Fruit fly (Drosophila melanogaster): ENCODE data around the gene Sry-alpha.

Gene Sry-alpha

dm6 chr3R:30039494-30039893, at the start of gene Sry-alpha, which contains the start of the genes janA and Sry-beta:
TSS of gene Sry-alpha (plus strand) at chr3R:30039719.
TSS of gene janA (minus strand) at chr3R:30039533.
TSS of gene Sry-beta (plus strand) at chr3R:30039719.
- no peak for TF ChIP-seq CG17801 (GFP tag; optimal IDR thresholded peaks at IDR 0.05; ENCODE audit: partially characterized antibody)

DNA sequence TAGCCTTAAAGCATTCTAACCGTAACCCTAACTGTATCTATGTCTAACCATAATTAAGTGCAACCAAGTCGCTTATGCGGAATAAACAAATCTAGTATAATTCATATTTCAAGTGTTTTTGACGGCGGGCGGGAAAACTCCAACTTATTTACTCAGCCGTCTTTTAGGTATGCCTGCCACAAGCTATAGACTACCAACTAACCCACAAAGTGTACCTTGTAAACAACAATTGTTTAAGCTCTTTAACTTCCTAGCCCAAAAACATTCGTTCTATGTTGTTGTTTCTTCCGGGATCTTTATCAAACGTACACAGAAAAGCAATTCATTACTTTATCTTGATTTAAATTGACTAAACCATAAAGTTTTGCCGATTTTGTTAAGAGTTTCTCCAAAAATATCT, 48.8 kb upstream of the Sry-alpha start:
- TF ChIP-seq CG17801 (GFP tag; optimal IDR thresholded peaks at IDR 0.05; ENCODE audit: partially characterized antibody): no peak

- TF ChIP-seq CG17801 (GFP tag; optimal IDR thresholded peaks at IDR 0.05; ENCODE audit: partially characterized antibody): no peak
These were observed 46.4 kb upstream of the Sry-alpha start, which contains the start of gene Acph-1 for dm6 chr3R:29993134-29993533. TSS of gene Acph-1 (minus strand) at chr3R:29993411.

- TF ChIP-seq CG17801 (GFP tag; optimal IDR thresholded peaks at IDR 0.05; ENCODE audit: partially characterized antibody): peak; percentile 1
These were observed 44.5 kb upstream of the Sry-alpha start, which contains the start of the genes CG7903 and Sas-6 for dm6 chr3R:29995035-29995434. TSS of gene CG7903 (minus strand) at chr3R:29995231. TSS of gene Sas-6 (plus strand) at chr3R:29995357.

- TF ChIP-seq CG17801 (GFP tag; optimal IDR thresholded peaks at IDR 0.05; ENCODE audit: partially characterized antibody): peak; percentile 36
These were observed 41.8 kb upstream of the Sry-alpha start, which contains the start of the genes CG15525 and CG11504 for dm6 chr3R:29997607-29998236. TSS of gene CG15525 (minus strand) at chr3R:29997676. TSS of gene CG11504 (plus strand) at chr3R:29997900.

- TF ChIP-seq CG17801 (GFP tag; optimal IDR thresholded peaks at IDR 0.05; ENCODE audit: partially characterized antibody): no peak
These were observed 40.0 kb upstream of the Sry-alpha start, which contains the start of gene CG34298 for dm6 chr3R:29999495-29999894. TSS of gene CG34298 (plus strand) at chr3R:29999795.

DNA sequence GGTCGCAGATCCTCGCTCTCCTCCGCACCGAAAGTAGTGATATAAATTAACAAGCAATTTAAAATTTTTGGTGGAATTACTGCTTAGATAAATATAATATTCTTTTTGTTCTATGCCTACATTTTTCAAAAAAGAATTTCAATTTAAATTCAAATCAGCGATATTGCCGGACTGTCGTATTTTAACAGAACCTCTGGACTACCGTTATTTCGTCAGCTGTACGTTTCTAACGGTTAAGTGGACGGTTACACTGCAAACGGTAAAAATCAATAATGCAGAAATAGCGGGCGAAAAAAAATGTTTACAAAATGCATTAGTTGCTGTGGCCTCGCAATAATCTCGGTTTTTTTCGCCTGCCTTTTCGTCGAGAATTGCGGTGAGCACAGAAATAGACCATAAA, 39.2 kb upstream of the Sry-alpha start, which contains the start of gene Tace:
Tace (plus strand) TSS at position 245 of the 400 bp plus-strand sequence.
- TF ChIP-seq CG17801 (GFP tag; optimal IDR thresholded peaks at IDR 0.05; ENCODE audit: partially characterized antibody): no peak

dm6 chr3R:30004648-30005047, 34.9 kb upstream of the Sry-alpha start, which contains the start of the genes Nlp and Nph:
TSS of gene Nlp (plus strand) at chr3R:30004785.
TSS of gene Nph (minus strand) at chr3R:30004861.
- peak; percentile 59 for TF ChIP-seq CG17801 (GFP tag; optimal IDR thresholded peaks at IDR 0.05; ENCODE audit: partially characterized antibody)

DNA sequence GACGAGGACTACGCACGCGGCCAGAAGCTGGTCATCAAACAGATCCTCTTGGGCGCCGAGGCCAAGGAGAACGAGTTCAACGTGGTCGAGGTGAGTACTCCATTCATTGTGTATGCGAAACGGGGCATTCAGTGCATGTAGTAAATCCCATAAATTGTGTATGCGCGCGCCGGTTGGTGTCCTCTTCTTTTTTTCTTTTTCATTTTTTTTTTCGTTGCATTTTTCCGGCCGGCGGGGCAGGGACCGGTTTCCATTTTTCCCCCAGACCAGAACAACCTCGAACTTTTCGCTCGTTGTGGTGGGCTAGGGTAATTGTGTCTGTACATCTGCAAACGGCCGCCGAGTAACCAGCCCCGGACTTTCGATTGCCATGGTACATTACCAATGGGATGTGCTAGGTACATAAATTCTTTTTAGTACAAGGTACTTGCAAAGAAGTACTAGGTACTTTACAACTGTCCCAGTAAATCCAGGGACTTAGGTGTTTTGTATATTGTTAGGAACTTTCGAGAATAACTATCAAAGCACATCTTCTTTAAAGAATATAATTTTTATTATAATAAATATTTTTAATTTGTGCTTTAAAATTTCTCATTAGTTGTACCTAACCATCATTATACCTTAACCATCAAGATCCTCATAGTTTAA, 34.1 kb upstream of the Sry-alpha start:
- TF ChIP-seq CG17801 (GFP tag; optimal IDR thresholded peaks at IDR 0.05; ENCODE audit: partially characterized antibody): no peak

dm6 chr3R:30009173-30009572, 30.3 kb upstream of the Sry-alpha start, which contains the start of gene CG7912:
TSS of gene CG7912 (minus strand) at chr3R:30009189.
- no peak for TF ChIP-seq CG17801 (GFP tag; optimal IDR thresholded peaks at IDR 0.05; ENCODE audit: partially characterized antibody)

dm6 chr3R:30012602-30013489, 26.7 kb upstream of the Sry-alpha start:
- TF ChIP-seq CG17801 (GFP tag; optimal IDR thresholded peaks at IDR 0.05; ENCODE audit: partially characterized antibody): no peak

- TF ChIP-seq CG17801 (GFP tag; optimal IDR thresholded peaks at IDR 0.05; ENCODE audit: partially characterized antibody): no peak
These were observed 25.6 kb upstream of the Sry-alpha start for dm6 chr3R:30013909-30014308.

DNA sequence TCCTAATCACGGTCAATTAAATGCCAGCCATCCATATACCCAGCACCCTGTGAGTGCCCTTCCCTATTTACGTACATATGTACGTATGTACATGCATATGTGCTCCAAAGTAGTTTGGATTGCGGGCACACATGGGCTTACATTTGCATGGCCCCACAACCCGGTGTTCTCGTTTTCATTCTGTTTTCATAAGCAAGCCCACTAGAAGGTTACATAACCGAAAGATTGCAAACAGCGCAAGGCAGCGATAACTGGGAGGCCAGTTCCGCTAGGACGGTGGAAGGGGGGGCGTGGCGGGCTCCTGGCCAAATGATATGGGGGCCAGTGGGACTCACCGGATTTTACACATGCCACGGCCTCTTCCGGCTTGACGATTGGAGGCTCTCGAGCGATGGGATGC, 25.0 kb upstream of the Sry-alpha start:
- TF ChIP-seq CG17801 (GFP tag; optimal IDR thresholded peaks at IDR 0.05; ENCODE audit: partially characterized antibody): no peak

DNA sequence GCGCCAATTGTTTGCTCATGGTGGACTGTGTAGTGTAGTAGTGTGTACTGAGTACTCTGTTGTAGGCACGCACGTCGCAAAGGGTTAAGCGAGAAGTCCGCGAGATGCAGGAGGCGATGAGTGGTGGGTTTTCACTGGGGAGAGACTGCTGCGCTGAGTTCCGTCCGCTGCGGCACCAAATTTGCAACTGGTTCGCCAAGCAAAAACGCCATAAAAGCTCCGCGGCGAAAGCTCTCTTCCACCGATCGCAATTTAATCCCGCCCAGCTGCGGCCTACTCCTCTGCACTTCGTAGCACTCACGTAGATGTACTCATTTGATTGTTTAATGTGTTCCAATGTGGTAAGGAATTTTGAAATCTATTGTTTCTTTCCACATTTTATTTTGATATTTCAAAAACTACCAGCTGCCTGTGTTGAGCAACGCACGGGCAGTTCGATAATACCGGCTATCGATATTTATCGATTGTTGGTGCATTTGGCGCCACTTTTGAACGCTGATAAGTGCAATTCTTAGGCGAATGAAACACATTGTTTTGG, 24.5 kb upstream of the Sry-alpha start, which contains the start of gene CG7920:
CG7920 (minus strand) TSS at position 308 of the 538 bp plus-strand sequence.
- TF ChIP-seq CG17801 (GFP tag; optimal IDR thresholded peaks at IDR 0.05; ENCODE audit: partially characterized antibody): peak; percentile 60

All from ovary, adult (tissue).